Fruit fly (Drosophila melanogaster) whole organism, prepupa: ENCODE measurements around the gene Dip-C.

ENCODE experiments used
- CG10631 ChIP-seq: fragments of 200-800 bp; sonication (Bioruptor generic); optimal IDR thresholded peaks from 2 replicates; lab custom pipeline; 2016; ENCODE audit warnings: missing biosample characterization, missing genetic modification characterization
- CG10669 ChIP-seq: fragments of 200-800 bp; sonication (Bioruptor generic); optimal IDR thresholded peaks from 3 replicates; lab custom pipeline; 2018; ENCODE audit warnings: missing biosample characterization, mild to moderate bottlenecking, missing genetic modification characterization, moderate library complexity
- CG11294 ChIP-seq: fragments of 200-800 bp; sonication (Bioruptor generic); IDR thresholded peaks from 2 replicates; pipeline ENCODE4 v1.3.6; 2022; ENCODE audit warnings: missing biosample characterization, missing genetic modification characterization
- CG11762 ChIP-seq: fragments of 200-800 bp; sonication (Bioruptor generic); optimal IDR thresholded peaks from 3 replicates; lab custom pipeline; 2016; ENCODE audit warnings: missing biosample characterization, missing genetic modification characterization; ENCODE audit not compliant: insufficient read depth
- CG1621 ChIP-seq: fragments of 200-800 bp; sonication (Bioruptor generic); optimal IDR thresholded peaks from 3 replicates; lab custom pipeline; 2018; ENCODE audit warnings: missing biosample characterization, mild to moderate bottlenecking, missing genetic modification characterization
- CG16779 ChIP-seq: fragments of 200-800 bp; sonication (Bioruptor generic); optimal IDR thresholded peaks from 3 replicates; lab custom pipeline; 2017; ENCODE audit warnings: missing biosample characterization, mild to moderate bottlenecking, missing genetic modification characterization
- CG3032 ChIP-seq: fragments of 200-800 bp; optimal IDR thresholded peaks from 2 replicates; lab custom pipeline; 2019; ENCODE audit warnings: missing biosample characterization, mild to moderate bottlenecking, missing genetic modification characterization, moderate library complexity
- CG31627 ChIP-seq: fragments of 200-800 bp; sonication (Bioruptor generic); optimal IDR thresholded peaks from 3 replicates; lab custom pipeline; 2016; ENCODE audit warnings: missing biosample characterization, missing genetic modification characterization
- CG32006 ChIP-seq: fragments of 200-800 bp; sonication (Bioruptor generic); optimal IDR thresholded peaks from 3 replicates; lab custom pipeline; 2017; ENCODE audit warnings: missing biosample characterization, mild to moderate bottlenecking, missing genetic modification characterization
- CG34406 ChIP-seq: fragments of 200-800 bp; sonication (Bioruptor generic); optimal IDR thresholded peaks from 3 replicates; lab custom pipeline; 2016; ENCODE audit warnings: missing biosample characterization, missing genetic modification characterization
- CG3919 ChIP-seq: fragments of 200-800 bp; sonication (Bioruptor generic); optimal IDR thresholded peaks from 3 replicates; lab custom pipeline; 2016; ENCODE audit warnings: missing biosample characterization, missing genetic modification characterization
- CG6854 ChIP-seq: fragments of 200-800 bp; sonication (Bioruptor generic); optimal IDR thresholded peaks from 2 replicates; lab custom pipeline; 2017; ENCODE audit warnings: missing biosample characterization, mild to moderate bottlenecking, missing genetic modification characterization
- CG7368 ChIP-seq: fragments of 200-800 bp; sonication (Bioruptor generic); optimal IDR thresholded peaks from 3 replicates; lab custom pipeline; 2016; ENCODE audit warnings: missing biosample characterization, missing genetic modification characterization
- Eip78C ChIP-seq: fragments of 200-800 bp; sonication (Bioruptor generic); peaks from one replicate; lab custom pipeline; 2016; ENCODE audit warnings: missing biosample characterization, missing genetic modification characterization
- Ets21C ChIP-seq: fragments of 200-800 bp; sonication (Bioruptor generic); optimal IDR thresholded peaks from 3 replicates; lab custom pipeline; 2016; ENCODE audit warnings: missing biosample characterization, missing genetic modification characterization
- Gug ChIP-seq: fragments of 200-800 bp; sonication (Bioruptor generic); IDR thresholded peaks from 2 replicates; pipeline ENCODE4 v1.3.6; 2022; ENCODE audit warnings: missing biosample characterization, missing genetic modification characterization
- Hr38 ChIP-seq: sonication (Bioruptor generic); optimal IDR thresholded peaks from 2 replicates; lab custom pipeline; 2016; ENCODE audit warnings: missing biosample characterization, missing genetic modification characterization
- Hr39 ChIP-seq: fragments of 200-800 bp; sonication (Bioruptor generic); optimal IDR thresholded peaks from 2 replicates; lab custom pipeline; 2016; ENCODE audit warnings: missing biosample characterization, missing genetic modification characterization
- Smox ChIP-seq: fragments of 200-800 bp; sonication (Bioruptor generic); optimal IDR thresholded peaks from 3 replicates; lab custom pipeline; 2016; ENCODE audit warnings: missing biosample characterization, missing genetic modification characterization
- Sox14 ChIP-seq: fragments of 200-800 bp; sonication (Bioruptor generic); optimal IDR thresholded peaks from 3 replicates; lab custom pipeline; 2016; ENCODE audit warnings: missing biosample characterization, missing genetic modification characterization
- cyc ChIP-seq: fragments of 200-800 bp; sonication (Bioruptor generic); optimal IDR thresholded peaks from 3 replicates; lab custom pipeline; 2016; ENCODE audit warnings: missing biosample characterization, missing genetic modification characterization
- dac ChIP-seq: fragments of 200-800 bp; sonication (Bioruptor generic); optimal IDR thresholded peaks from 2 replicates; lab custom pipeline; 2017; ENCODE audit warnings: missing biosample characterization, mild to moderate bottlenecking, missing genetic modification characterization
- dsx ChIP-seq: fragments of 200-800 bp; optimal IDR thresholded peaks from 3 replicates; lab custom pipeline; 2019; ENCODE audit warnings: missing biosample characterization, mild to moderate bottlenecking, missing genetic modification characterization, moderate library complexity; ENCODE audit not compliant: poor library complexity, severe bottlenecking
- esn ChIP-seq: fragments of 200-800 bp; sonication (Bioruptor generic); optimal IDR thresholded peaks from 2 replicates; lab custom pipeline; 2016; ENCODE audit warnings: missing biosample characterization, mild to moderate bottlenecking, missing genetic modification characterization, moderate library complexity
- fkh ChIP-seq: fragments of 200-800 bp; sonication (Bioruptor generic); optimal IDR thresholded peaks from 3 replicates; lab custom pipeline; 2017; ENCODE audit warnings: missing biosample characterization, mild to moderate bottlenecking, missing genetic modification characterization, moderate library complexity
- net ChIP-seq: fragments of 200-800 bp; sonication (Bioruptor generic); optimal IDR thresholded peaks from 3 replicates; lab custom pipeline; 2016; ENCODE audit warnings: missing biosample characterization, missing genetic modification characterization
- pdm3 ChIP-seq: fragments of 200-800 bp; sonication (Bioruptor generic); optimal IDR thresholded peaks from 3 replicates; lab custom pipeline; 2016; ENCODE audit warnings: missing biosample characterization, missing genetic modification characterization
- ss ChIP-seq, 2 experiments: fragments of 200-800 bp; sonication (Bioruptor generic); optimal IDR thresholded peaks; 2 replicates in 1 of 2; 3 replicates in 1 of 2; lab custom pipeline; 2017 to 2018; ENCODE audit warnings: mild to moderate bottlenecking in 2 of 2, missing biosample characterization in 2 of 2, missing genetic modification characterization in 2 of 2, moderate library complexity in 1 of 2
- svp ChIP-seq: fragments of 200-800 bp; sonication (Bioruptor generic); peaks from one replicate; lab custom pipeline; 2016; ENCODE audit warnings: missing biosample characterization, missing genetic modification characterization
- vri ChIP-seq: fragments of 200-800 bp; sonication (Bioruptor generic); optimal IDR thresholded peaks from 3 replicates; lab custom pipeline; 2016; ENCODE audit warnings: missing biosample characterization, mild to moderate bottlenecking, missing genetic modification characterization

Gene Dip-C

DNA sequence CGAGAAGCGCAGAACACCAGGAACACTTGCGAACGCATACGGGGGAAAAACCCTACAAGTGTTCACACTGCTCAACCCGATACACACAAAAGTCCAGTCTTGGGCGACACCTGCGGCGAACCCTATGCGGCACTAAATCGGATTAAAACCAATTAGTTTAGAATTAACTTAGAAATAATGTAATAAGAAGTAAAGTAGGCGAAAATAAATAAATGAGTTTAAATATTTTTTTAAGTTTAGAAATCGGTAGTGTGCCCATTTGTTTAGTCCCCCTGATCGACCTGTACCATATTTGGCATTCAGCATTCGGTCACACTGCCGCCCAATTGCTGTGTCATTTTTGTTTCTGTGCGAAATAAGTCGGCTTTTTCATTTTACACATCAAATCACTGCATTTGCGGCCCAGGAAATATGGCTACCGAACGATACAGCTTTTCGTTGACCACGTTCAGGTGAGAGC lies 17.5 kb upstream of the Dip-C start, which contains the start of gene Prosalpha2 (continued):
- TF ChIP-seq Hr38 (no peak), CG11762 (GFP tag; lab: Kevin White, UChicago) (no peak), Smox (no peak), CG3032 (tag; lab: Kevin White, UChicago) (no peak), CG34406 (GFP tag; lab: Kevin White, UChicago) (peak; percentile 16), esn (peak; percentile 22), Sox14 (GFP tag; lab: Kevin White, UChicago) (peak; percentile 48), cyc (GFP tag; lab: Kevin White, UChicago) (peak; percentile 23), dsx (GFP tag; lab: Kevin White, UChicago) (peak; percentile 18), CG31627 (GFP tag; lab: Kevin White, UChicago) (peak; percentile 19)

DNA sequence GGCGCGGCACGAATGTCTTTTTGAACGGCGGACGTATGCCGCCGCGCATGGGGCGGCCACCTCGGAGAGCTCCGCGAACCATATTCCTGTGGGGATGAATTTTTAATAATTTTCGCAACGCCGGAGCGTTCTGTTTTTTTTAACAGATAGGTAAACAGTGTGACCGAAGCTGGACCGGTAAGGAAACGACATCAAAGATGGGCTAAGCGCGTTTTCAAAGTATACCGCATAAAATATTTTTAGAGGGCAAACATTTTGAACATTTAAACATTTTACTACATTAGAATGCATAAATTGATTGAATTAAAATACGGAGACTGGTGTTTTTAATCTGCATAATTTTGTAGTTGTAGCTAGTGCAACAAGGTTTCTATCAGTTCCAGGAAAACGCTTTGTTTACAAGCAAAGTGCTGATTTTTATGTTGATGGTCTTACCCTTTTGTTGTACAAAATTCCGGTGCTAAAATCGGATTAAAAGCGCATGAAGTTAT lies 15.6 kb upstream of the Dip-C start, which contains the start of the genes CG5641 and CG5245:
CG5641 (minus strand) TSS at position 163 of the 491 bp plus-strand sequence.
CG5245 (plus strand) TSS at position 441 of the 491 bp plus-strand sequence.
- TF ChIP-seq Ets21C (no peak), Sox14 (GFP tag; lab: Kevin White, UChicago) (peak; percentile 17)

DNA sequence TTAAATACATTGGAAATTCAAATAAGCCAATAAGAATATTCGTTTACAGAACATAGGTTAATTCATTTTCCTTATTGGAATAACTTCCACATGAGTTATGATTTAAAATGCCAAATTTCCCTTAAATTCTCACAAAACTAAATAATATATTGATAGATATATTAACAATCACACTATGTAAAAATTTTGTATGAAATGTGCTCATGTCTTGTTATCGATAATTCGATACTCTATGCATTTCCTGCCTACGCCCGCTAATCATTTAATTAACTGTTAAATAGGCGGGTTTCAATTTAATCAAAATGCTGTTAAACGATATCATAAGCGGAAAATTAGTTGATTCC lies 12.7 kb upstream of the Dip-C start, which contains the start of gene NANS:
NANS (plus strand) TSS at position 269 of the 344 bp plus-strand sequence.
- no peak for TF ChIP-seq pdm3 (GFP tag; lab: Kevin White, UChicago)
- TF ChIP-seq Hr39 (GFP tag; lab: Kevin White, UChicago), result no peak
- peak; percentile 17 for TF ChIP-seq CG6854 (GFP tag; lab: Kevin White, UChicago)
- no peak for TF ChIP-seq CG10669

DNA sequence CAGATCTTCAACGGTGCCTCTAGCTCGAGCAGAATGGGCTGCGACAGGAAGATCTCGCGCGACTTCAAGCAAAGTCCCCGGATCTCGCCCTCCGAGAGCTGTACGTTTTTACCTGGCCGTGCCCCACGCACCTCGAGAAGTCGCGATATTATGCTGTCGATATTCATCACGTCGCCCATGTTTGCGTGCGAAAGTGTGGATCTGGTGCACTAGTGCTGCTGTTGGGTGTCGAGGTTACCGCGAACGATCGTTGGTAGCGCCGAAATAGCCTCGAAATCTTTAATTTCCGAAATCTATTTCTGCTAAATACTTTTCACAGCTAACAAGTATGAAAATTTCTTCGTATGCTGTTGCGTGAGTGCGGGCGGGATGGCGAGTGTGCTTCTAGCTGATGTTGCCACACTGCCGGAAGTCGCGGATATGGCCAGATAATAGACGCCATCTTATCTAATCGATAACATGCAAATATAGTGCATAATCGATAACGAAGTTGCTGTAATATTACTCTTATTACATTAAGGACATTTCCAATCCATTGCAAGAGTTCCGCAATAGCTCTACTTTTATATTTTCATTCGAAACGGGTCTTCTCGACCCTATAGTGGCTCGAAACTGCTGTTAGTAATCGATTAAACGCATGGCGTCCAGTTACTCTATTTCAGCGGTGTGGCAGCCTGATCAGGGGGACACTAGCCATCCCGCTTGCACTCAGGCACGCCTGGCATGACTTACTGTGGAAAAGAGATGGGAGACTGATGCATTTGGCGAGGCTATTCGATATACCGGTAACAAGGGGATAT lies 12.2 kb upstream of the Dip-C start, which contains the start of gene Pp1-87B:
Pp1-87B (minus strand) TSS at position 408 of the 800 bp plus-strand sequence.
- TF ChIP-seq vri, result no peak
- TF ChIP-seq CG31627 (GFP tag; lab: Kevin White, UChicago), result peak; percentile 29
- TF ChIP-seq CG11294, result no peak
- TF ChIP-seq Eip78C (GFP tag; lab: Kevin White, UChicago), result peak; percentile 69
- TF ChIP-seq CG1621 (tag; lab: Kevin White, UChicago), result peak; percentile 20
- no peak for TF ChIP-seq CG3919 (GFP tag; lab: Kevin White, UChicago)
- peak; percentile 17 for TF ChIP-seq esn
- TF ChIP-seq net (GFP tag; lab: Kevin White, UChicago), result no peak
- TF ChIP-seq CG3032 (tag; lab: Kevin White, UChicago), result peak; percentile 5

- TF ChIP-seq dac (GFP tag; lab: Kevin White, UChicago) (no peak), CG10631 (GFP tag; lab: Kevin White, UChicago) (no peak), CG16779 (tag; lab: Kevin White, UChicago) (no peak), fkh (GFP tag; lab: Kevin White, UChicago) (no peak), Eip78C (GFP tag; lab: Kevin White, UChicago) (no peak), CG7368 (GFP tag; lab: Kevin White, UChicago) (no peak), CG32006 (GFP tag; lab: Kevin White, UChicago) (no peak), ss (GFP tag; optimal IDR thresholded peaks at IDR 0.05; lab: Kevin White, UChicago) (no peak), svp (GFP tag; lab: Kevin White, UChicago) (no peak), pdm3 (GFP tag; lab: Kevin White, UChicago) (no peak), CG3919 (GFP tag; lab: Kevin White, UChicago) (no peak), Smox (no peak), Gug (GFP tag; lab: Robert Waterston, UW) (no peak)
Observed at dm6 chr3R:12423997-12424396, 10.4 kb upstream of the Dip-C start.
